Worm (Caenorhabditis elegans) whole organism, early embryonic: Measurements from ENCODE around the gene C16E9.1.

Source experiments
- B0310.2 ChIP-seq: sonication (generic microtip); optimal IDR thresholded peaks from 2 replicates; lab custom pipeline; 2016; ENCODE audit warnings: mild to moderate bottlenecking, missing genetic modification characterization, missing compliant biosample characterization
- ama-1 ChIP-seq: fragments of 150-350 bp; optimal IDR thresholded peaks from 2 replicates; lab custom pipeline; 2014
- ceh-36 ChIP-seq: sonication (generic microtip); optimal IDR thresholded peaks from 2 replicates; lab custom pipeline; 2016; ENCODE audit warnings: missing genetic modification characterization, inconsistent platforms, missing compliant biosample characterization
- ets-7 ChIP-seq: sonication (generic microtip); optimal IDR thresholded peaks from 2 replicates; lab custom pipeline; 2016; ENCODE audit warnings: missing genotype, missing genetic modification characterization, missing compliant biosample characterization
- flt-1 ChIP-seq: fragments of 200-800 bp; sonication (Bioruptor generic); IDR thresholded peaks from 2 replicates; pipeline ENCODE4 v1.3.6; 2022; ENCODE audit warnings: missing genetic modification characterization, missing compliant biosample characterization
- hmbx-1 ChIP-seq: sonication (generic microtip); optimal IDR thresholded peaks from 2 replicates; lab custom pipeline; 2016; ENCODE audit warnings: mild to moderate bottlenecking, missing genetic modification characterization, missing compliant biosample characterization
- hmg-4 ChIP-seq: fragments of 200-800 bp; sonication (Bioruptor generic); optimal IDR thresholded peaks from 2 replicates; lab custom pipeline; 2018; ENCODE audit warnings: mild to moderate bottlenecking, missing genetic modification characterization, missing compliant biosample characterization
- scrt-1 ChIP-seq: fragments of 200-800 bp; sonication (Bioruptor generic); IDR thresholded peaks from 2 replicates; pipeline ENCODE4 v1.3.6; 2022; ENCODE audit warnings: missing genetic modification characterization, missing compliant biosample characterization
- sea-1 ChIP-seq: fragments of 200-800 bp; sonication (Bioruptor generic); conservative IDR thresholded peaks from 2 replicates; pipeline ENCODE4 v1.3.6; 2022; ENCODE audit warnings: missing genetic modification characterization, missing compliant biosample characterization
- tbx-11 ChIP-seq: fragments of 200-800 bp; sonication (Bioruptor generic); IDR thresholded peaks from 2 replicates; pipeline ENCODE4 v1.3.6; 2022; ENCODE audit warnings: missing genetic modification characterization, missing compliant biosample characterization
- tbx-37 ChIP-seq: fragments of 200-800 bp; sonication (Bioruptor generic); conservative IDR thresholded peaks from 2 replicates; pipeline ENCODE4 v1.3.6; 2022; ENCODE audit warnings: missing genetic modification reagents, missing genetic modification characterization, missing compliant biosample characterization

DNA sequence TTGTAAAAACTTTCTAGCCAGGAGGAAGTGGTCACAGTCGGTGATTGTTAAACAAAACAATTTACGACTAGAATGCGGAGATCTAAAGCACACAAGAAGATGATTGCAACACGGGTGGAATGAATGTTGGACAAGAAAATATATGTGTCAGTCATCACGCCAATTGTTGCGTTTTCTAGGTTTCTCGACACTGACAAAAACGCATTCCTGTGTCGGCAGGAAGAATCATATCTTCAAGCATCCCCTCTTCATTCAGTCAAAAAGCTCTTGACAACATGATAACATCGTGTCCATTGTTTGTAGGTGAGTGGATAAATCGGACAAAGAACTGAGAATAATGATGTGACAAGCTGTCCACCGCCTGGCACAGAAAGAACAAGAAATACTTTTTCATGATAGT is 19.5 kb downstream of the C16E9.1 start:
- no peak for TF ChIP-seq tbx-11 (GFP tag; lab: Robert Waterston, UW)
- TF ChIP-seq ama-1 (lab: Kevin White, UChicago) = no peak
- TF ChIP-seq ets-7 (tag; lab: Kevin White, UChicago) = no peak
- no peak for TF ChIP-seq tbx-37 (GFP tag; lab: Robert Waterston, UW)
- no peak for TF ChIP-seq flt-1 (GFP tag; lab: Robert Waterston, UW)
- TF ChIP-seq hmg-4 = no peak
- TF ChIP-seq ceh-36 (tag; lab: Kevin White, UChicago) = no peak
- TF ChIP-seq B0310.2 (tag; lab: Kevin White, UChicago) = no peak
- no peak for TF ChIP-seq scrt-1 (GFP tag; lab: Robert Waterston, UW)
- TF ChIP-seq hmbx-1 = no peak
- TF ChIP-seq sea-1 = no peak
